Fruit fly (Drosophila melanogaster) whole organism, adult: ENCODE results near the gene Tsp26A.

Source experiments
- CG11617 ChIP-seq: fragments of 200-800 bp; sonication (Bioruptor generic); optimal IDR thresholded peaks from 2 replicates; lab custom pipeline; 2017; ENCODE audit warnings: mild to moderate bottlenecking, missing biosample characterization, missing genetic modification reagents, missing genetic modification characterization
- CG12768 ChIP-seq: fragments of 200-800 bp; sonication (Bioruptor generic); optimal IDR thresholded peaks from 2 replicates; lab custom pipeline; 2017; ENCODE audit warnings: missing biosample characterization, missing genetic modification characterization, mild to moderate bottlenecking, moderate library complexity, missing genetic modification reagents
- CG14711 ChIP-seq: fragments of 200-800 bp; sonication (Bioruptor generic); optimal IDR thresholded peaks from 2 replicates; lab custom pipeline; 2018; ENCODE audit warnings: missing biosample characterization, mild to moderate bottlenecking, missing genetic modification characterization, moderate library complexity
- CG1620 ChIP-seq: fragments of 200-800 bp; sonication (Bioruptor generic); optimal IDR thresholded peaks from 2 replicates; lab custom pipeline; 2016; ENCODE audit warnings: missing biosample characterization, missing genetic modification characterization
- CG33017 ChIP-seq: fragments of 200-800 bp; sonication (Bioruptor generic); optimal IDR thresholded peaks from 2 replicates; lab custom pipeline; 2018; ENCODE audit warnings: missing biosample characterization, mild to moderate bottlenecking, missing genetic modification characterization, moderate library complexity
- CG5204 ChIP-seq: fragments of 200-800 bp; sonication (Bioruptor generic); optimal IDR thresholded peaks from 2 replicates; lab custom pipeline; 2016; ENCODE audit warnings: missing biosample characterization, missing genetic modification characterization
- CG7045 ChIP-seq: fragments of 200-800 bp; sonication (Bioruptor generic); optimal IDR thresholded peaks from 2 replicates; lab custom pipeline; 2017; ENCODE audit warnings: missing biosample characterization, mild to moderate bottlenecking, missing genetic modification characterization
- CG7101 ChIP-seq: fragments of 200-800 bp; sonication (Bioruptor generic); optimal IDR thresholded peaks from 2 replicates; lab custom pipeline; 2018; ENCODE audit warnings: missing biosample characterization, mild to moderate bottlenecking, missing genetic modification characterization, moderate library complexity
- Clk ChIP-seq: fragments of 200-800 bp; sonication (Bioruptor generic); optimal IDR thresholded peaks from 2 replicates; lab custom pipeline; 2017; ENCODE audit warnings: missing biosample characterization, missing genetic modification characterization
- Crg-1 ChIP-seq: fragments of 200-800 bp; sonication (Bioruptor generic); optimal IDR thresholded peaks from 2 replicates; lab custom pipeline; 2016; ENCODE audit warnings: missing biosample characterization, missing genetic modification characterization
- Hr96 ChIP-seq: fragments of 200-800 bp; sonication (Bioruptor generic); optimal IDR thresholded peaks from 2 replicates; lab custom pipeline; 2016; ENCODE audit warnings: missing biosample characterization, missing genetic modification characterization
- Mnt ChIP-seq: fragments of 200-800 bp; sonication (Bioruptor generic); optimal IDR thresholded peaks from 2 replicates; lab custom pipeline; 2016; ENCODE audit warnings: missing biosample characterization, mild to moderate bottlenecking, missing genetic modification characterization
- bab1 ChIP-seq: fragments of 200-800 bp; sonication (Bioruptor generic); optimal IDR thresholded peaks from 3 replicates; lab custom pipeline; 2019; ENCODE audit warnings: missing biosample characterization, mild to moderate bottlenecking, missing genetic modification characterization, moderate library complexity
- cic ChIP-seq: fragments of 200-800 bp; sonication (Bioruptor generic); optimal IDR thresholded peaks from 2 replicates; lab custom pipeline; 2017; ENCODE audit warnings: missing biosample characterization, mild to moderate bottlenecking, missing genetic modification characterization, moderate library complexity
- cnc ChIP-seq, 2 experiments: fragments of >200 bp; optimal IDR thresholded peaks; 2 replicates each; lab custom pipeline; 2017
- kay ChIP-seq: fragments of 200-800 bp; sonication (Bioruptor generic); peaks from one replicate; lab custom pipeline; 2016; ENCODE audit warnings: missing biosample characterization, missing genetic modification characterization, borderline replicate concordance
- ovo ChIP-seq: fragments of 200-800 bp; sonication (Bioruptor generic); optimal IDR thresholded peaks from 2 replicates; lab custom pipeline; 2016; ENCODE audit warnings: missing biosample characterization, missing genetic modification characterization
- pad ChIP-seq: fragments of 200-800 bp; sonication (Bioruptor generic); optimal IDR thresholded peaks from 3 replicates; lab custom pipeline; 2017; ENCODE audit warnings: missing biosample characterization, missing genetic modification characterization, mild to moderate bottlenecking, moderate library complexity, missing genetic modification reagents
- tj ChIP-seq: fragments of 200-800 bp; sonication (Bioruptor generic); optimal IDR thresholded peaks from 3 replicates; lab custom pipeline; 2017; ENCODE audit warnings: missing biosample characterization, mild to moderate bottlenecking, missing genetic modification characterization, moderate library complexity
- toe ChIP-seq: fragments of 200-800 bp; sonication (Bioruptor generic); optimal IDR thresholded peaks from 2 replicates; lab custom pipeline; 2016; ENCODE audit warnings: missing biosample characterization, missing genetic modification characterization

The Tsp26A gene

DNA sequence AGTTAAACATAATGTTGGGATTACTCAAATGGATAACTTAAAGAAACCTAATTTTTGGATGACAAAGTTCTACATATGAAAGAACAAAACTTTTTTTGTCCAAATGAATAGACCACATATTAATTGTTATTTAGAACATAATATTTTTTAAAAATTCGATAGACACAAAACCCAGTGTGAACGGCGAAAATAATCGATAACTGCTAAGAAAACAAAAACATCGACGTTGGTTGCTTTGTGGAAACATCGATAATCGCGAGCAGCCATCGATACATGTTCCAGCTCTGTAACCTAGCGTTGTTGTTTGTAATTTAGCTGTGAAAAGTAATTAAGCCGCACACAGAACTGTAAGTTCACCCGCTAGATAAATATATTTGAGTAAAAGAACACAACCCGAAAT is 50.5 kb downstream of the Tsp26A start, which contains the start of gene CG9135:
CG9135 (plus strand) TSS at position 226 of the 400 bp plus-strand sequence.
- peak; percentile 24 for TF ChIP-seq bab1
- no peak for TF ChIP-seq tj (GFP tag; lab: Kevin White, UChicago)

DNA sequence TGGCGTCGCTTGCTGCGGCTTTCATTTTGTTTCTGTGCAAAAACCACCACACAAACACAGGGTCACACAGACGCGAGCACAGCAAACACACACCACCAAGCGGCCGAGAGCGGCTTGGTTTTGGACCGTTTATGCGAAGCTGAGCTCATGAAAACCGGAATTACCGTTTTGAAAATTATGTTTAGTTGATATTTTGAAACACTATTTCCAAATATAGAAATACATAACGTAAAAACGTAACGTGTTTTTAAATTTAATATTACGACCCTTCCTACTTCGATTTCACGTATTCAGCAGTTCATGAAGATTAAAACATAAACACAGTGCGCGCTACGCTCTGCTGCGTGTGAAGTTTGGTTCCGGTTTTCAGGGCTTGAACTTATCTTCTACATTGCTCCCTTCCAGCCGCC is 51.2 kb downstream of the Tsp26A start:
- TF ChIP-seq Mnt (GFP tag; lab: Kevin White, UChicago), result peak; percentile 66
- TF ChIP-seq CG1620 (GFP tag; lab: Kevin White, UChicago), result peak; percentile 57
- TF ChIP-seq bab1, result peak; percentile 95
- TF ChIP-seq Hr96 (GFP tag; lab: Kevin White, UChicago), result peak; percentile 95
- peak; percentile 94 for TF ChIP-seq CG11617 (GFP tag; lab: Kevin White, UChicago)
- peak; percentile 94 for TF ChIP-seq CG7101 (tag; lab: Kevin White, UChicago)
- no peak for TF ChIP-seq kay (GFP tag; lab: Kevin White, UChicago)
- TF ChIP-seq CG14711 (tag; lab: Kevin White, UChicago), result peak; percentile 88
- TF ChIP-seq cnc (optimal IDR thresholded peaks at IDR 0.05; lab: Kevin White, UChicago), result no peak
- peak; percentile 90 for TF ChIP-seq CG12768
- peak; percentile 94 for TF ChIP-seq CG7045
- TF ChIP-seq pad, result peak; percentile 59
- TF ChIP-seq ovo (GFP tag; lab: Kevin White, UChicago), result peak; percentile 3
- peak; percentile 34 for TF ChIP-seq Crg-1 (GFP tag; lab: Kevin White, UChicago)
- TF ChIP-seq Clk (GFP tag; lab: Kevin White, UChicago), result peak; percentile 47
- peak; percentile 71 for TF ChIP-seq tj (GFP tag; lab: Kevin White, UChicago)
- no peak for TF ChIP-seq CG5204 (GFP tag; lab: Kevin White, UChicago)
- peak; percentile 96 for TF ChIP-seq CG33017 (tag; lab: Kevin White, UChicago)
- TF ChIP-seq cic (GFP tag; lab: Kevin White, UChicago), result peak; percentile 60
- peak; percentile 90 for TF ChIP-seq toe (GFP tag; lab: Kevin White, UChicago)
